Fruit fly (Drosophila melanogaster) whole organism: Measurements from ENCODE around the gene MTF-1.

Source experiments
- CG8478 ChIP-seq: fragments of >200 bp; optimal IDR thresholded peaks from 2 replicates; lab custom pipeline; 2018; ENCODE audit warnings: inconsistent platforms
- Dll ChIP-seq: fragments of >200 bp; optimal IDR thresholded peaks from 2 replicates; lab custom pipeline; 2017
- EcR ChIP-seq, 2 experiments: fragments of >200 bp; optimal IDR thresholded peaks; 2 replicates each; lab custom pipeline; 2017; ENCODE audit warnings: missing biosample characterization in 2 of 2, missing genetic modification characterization in 2 of 2, missing genetic modification reagents in 2 of 2
- psq ChIP-seq: fragments of >200 bp; optimal IDR thresholded peaks from 2 replicates; lab custom pipeline; 2017
- usp ChIP-seq: fragments of >200 bp; optimal IDR thresholded peaks from 2 replicates; lab custom pipeline; 2017; ENCODE audit warnings: missing biosample characterization, missing genetic modification characterization, mixed read lengths

DNA sequence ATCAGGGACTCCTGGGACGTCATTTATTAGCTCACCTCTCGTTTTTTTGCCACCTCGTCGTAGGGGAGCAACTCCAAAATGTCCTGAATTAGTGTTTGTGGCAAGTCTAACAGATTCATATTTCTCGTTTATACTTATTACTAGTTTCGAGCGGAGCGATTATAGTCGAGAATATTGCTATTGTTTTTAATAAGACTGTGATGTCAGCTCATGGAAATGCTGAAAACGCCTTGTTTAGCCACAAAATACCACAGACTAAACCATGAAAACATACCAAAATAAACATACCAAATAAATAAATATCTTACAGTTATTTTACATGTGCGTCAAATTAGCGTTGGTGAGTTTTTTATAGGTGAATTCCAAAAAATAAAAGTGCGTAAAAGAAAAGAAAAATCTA, 57.5 kb downstream of the MTF-1 start, which contains the start of gene pall:
- no peak for TF ChIP-seq psq
- TF ChIP-seq usp (GFP tag; lab: Kevin White, UChicago): no peak
- TF ChIP-seq CG8478 (lab: Kevin White, UChicago): no peak
- TF ChIP-seq EcR (GFP tag; optimal IDR thresholded peaks at IDR 0.05; lab: Kevin White, UChicago): no peak
- TF ChIP-seq Dll: no peak
